Fruit fly (Drosophila melanogaster) whole organism, wandering third instar larva: ENCODE measurements around the gene rdgB.

Experiments used
- CrebA ChIP-seq: fragments of 200-800 bp; sonication (Bioruptor generic); optimal IDR thresholded peaks from 2 replicates; lab custom pipeline; 2016; ENCODE audit warnings: missing biosample characterization, mild to moderate bottlenecking, missing genetic modification characterization, borderline replicate concordance
- Hnf4 ChIP-seq: fragments of 200-800 bp; sonication (Bioruptor generic); optimal IDR thresholded peaks from 2 replicates; lab custom pipeline; 2016; ENCODE audit warnings: missing biosample characterization, mild to moderate bottlenecking, missing genetic modification characterization
- Myc ChIP-seq: fragments of >200 bp; optimal IDR thresholded peaks from 2 replicates; lab custom pipeline; 2017
- Vsx2 ChIP-seq: fragments of 200-300, 225-300 bp; sonication (Bioruptor generic); optimal IDR thresholded peaks from 2 replicates; lab custom pipeline; 2018; ENCODE audit warnings: missing biosample characterization, missing genetic modification characterization; ENCODE audit not compliant: partially characterized antibody
- dsf ChIP-seq: sonication (Bioruptor generic); optimal IDR thresholded peaks from 2 replicates; lab custom pipeline; 2016; ENCODE audit warnings: missing biosample characterization, missing genetic modification characterization, borderline replicate concordance
- h ChIP-seq: fragments of 200-800 bp; sonication (Bioruptor generic); optimal IDR thresholded peaks from 3 replicates; lab custom pipeline; 2016; ENCODE audit warnings: missing biosample characterization, mild to moderate bottlenecking, missing genetic modification characterization
- tai ChIP-seq: sonication (Bioruptor generic); optimal IDR thresholded peaks from 2 replicates; lab custom pipeline; 2016; ENCODE audit warnings: missing biosample characterization, missing genetic modification characterization

DNA sequence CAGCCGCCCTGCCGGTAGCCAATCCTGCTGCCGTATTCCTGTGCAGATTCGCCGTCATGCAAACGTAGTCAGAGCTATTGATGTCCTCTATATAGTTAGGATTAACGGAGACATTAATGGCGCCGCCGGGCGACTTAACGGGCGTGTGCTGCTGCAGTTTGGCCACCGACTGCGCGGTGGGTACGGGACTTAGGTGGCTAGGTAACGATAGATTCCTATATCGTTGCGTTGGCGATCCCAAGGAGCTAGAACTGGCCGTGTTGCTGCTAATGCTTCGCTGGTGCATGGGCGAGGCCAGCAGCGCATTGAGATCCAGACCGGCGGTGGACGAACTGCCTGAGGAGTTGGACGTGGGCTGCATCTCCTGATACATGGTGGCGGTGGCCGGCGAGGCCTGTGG lies 66.3 kb downstream of the rdgB start:
- TF ChIP-seq CrebA (GFP tag; lab: Kevin White, UChicago) (no peak), Myc (lab: Kevin White, UChicago) (no peak), dsf (no peak), Hnf4 (GFP tag; lab: Kevin White, UChicago) (no peak), Vsx2 (no peak), h (no peak), tai (GFP tag; lab: Kevin White, UChicago) (no peak)
